Worm (Caenorhabditis elegans) whole organism, midembryonic: ENCODE measurements around the gene exc-9.

Experiments used
- klf-2 ChIP-seq: fragments of 200-800 bp; sonication (Bioruptor generic); conservative IDR thresholded peaks from 2 replicates; pipeline ENCODE4 v1.3.6; 2022; ENCODE audit warnings: missing genetic modification reagents, missing genetic modification characterization, missing compliant biosample characterization
- med-1 ChIP-seq: sonication (generic microtip); optimal IDR thresholded peaks from 2 replicates; lab custom pipeline; 2017; ENCODE audit warnings: missing genetic modification characterization, mild to moderate bottlenecking, missing compliant biosample characterization, antibody characterized with exemption, missing genetic modification reagents; ENCODE audit not compliant: insufficient read depth

DNA sequence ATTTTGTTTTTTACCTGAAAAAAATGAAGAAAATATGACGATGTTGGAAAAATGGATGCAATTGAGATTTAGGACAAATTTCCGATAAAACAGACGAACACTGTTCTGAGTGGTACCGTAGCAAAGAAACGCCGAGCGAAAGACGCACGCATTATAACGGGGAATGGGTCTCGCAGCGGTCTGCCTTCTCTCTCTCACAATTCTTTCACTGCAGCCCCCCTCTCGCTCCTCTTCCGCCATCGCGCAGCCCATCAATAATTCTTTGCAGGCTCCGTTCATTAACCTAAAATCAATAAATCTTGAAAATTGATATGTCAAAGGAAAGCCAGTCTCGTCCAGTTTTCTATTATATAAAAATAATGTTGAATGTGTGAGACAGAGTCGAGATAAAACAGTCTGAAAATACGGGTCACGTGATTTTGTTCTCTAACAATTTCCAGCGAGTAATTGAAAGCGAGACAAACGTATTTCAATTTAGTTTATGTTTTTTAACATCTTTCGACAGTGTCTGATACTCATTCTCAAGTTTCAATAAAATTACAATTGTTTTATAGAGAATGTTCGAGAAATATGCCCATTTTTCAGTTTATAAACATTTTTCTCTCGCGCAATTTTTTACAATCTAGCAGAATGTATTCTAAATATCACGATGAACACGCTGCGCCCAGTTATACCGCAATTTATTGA is 31.2 kb downstream of the exc-9 start:
- no peak for TF ChIP-seq klf-2 (GFP tag; lab: Robert Waterston, UW)
- TF ChIP-seq med-1 (GFP tag; lab: Kevin White, UChicago), result no peak
